Fruit fly (Drosophila melanogaster): ENCODE data around the gene mmd.

- TF ChIP-seq ovo (GFP tag; optimal IDR thresholded peaks at IDR 0.05) (no peak), CG11617 (GFP tag; optimal IDR thresholded peaks at IDR 0.05) (no peak)
These were observed 48.2 kb downstream of the mmd start, which contains the start of gene Lcch3 for dm6 chrX:15924805-15925204.

Data from whole organism, adult.